Fruit fly (Drosophila melanogaster): ENCODE measurements around the gene CG31268.

DNA sequence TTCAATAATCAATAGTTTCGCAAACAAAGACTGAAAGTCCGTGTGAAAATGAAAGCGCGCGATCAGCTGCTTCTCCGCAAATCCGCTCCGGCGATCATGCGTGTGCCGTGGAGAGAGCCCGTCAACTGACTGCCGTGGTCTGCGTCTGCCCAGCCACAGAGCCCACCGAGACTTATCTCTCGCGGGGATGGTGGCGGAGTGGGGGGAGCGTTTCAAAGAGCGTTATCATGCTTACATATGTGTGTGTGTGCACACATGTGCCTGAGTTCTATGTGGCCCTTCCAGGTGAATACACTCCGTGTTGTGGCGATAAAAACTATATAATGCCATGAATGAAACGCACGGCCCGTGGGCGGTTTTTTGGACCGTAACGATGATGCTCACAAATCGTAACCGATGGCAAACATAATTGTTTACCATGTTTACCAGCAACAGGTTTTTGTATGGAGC is 46.4 kb downstream of the CG31268 start:
- TF ChIP-seq cic (GFP tag; optimal IDR thresholded peaks at IDR 0.05) (peak; percentile 95), tj (GFP tag; optimal IDR thresholded peaks at IDR 0.05) (no peak), bab1 (GFP tag; optimal IDR thresholded peaks at IDR 0.05) (no peak), CG7045 (GFP tag; optimal IDR thresholded peaks at IDR 0.05) (no peak), Hr96 (GFP tag; optimal IDR thresholded peaks at IDR 0.05) (no peak), CG1620 (GFP tag; optimal IDR thresholded peaks at IDR 0.05) (no peak), CG33017 (tag; optimal IDR thresholded peaks at IDR 0.05) (no peak), kay (GFP tag; ENCODE audit: borderline replicate concordance) (no peak), cnc (optimal IDR thresholded peaks at IDR 0.05) (peak; percentile 75 to 96), Crg-1 (GFP tag; optimal IDR thresholded peaks at IDR 0.05) (peak; percentile 28), CG14711 (tag; optimal IDR thresholded peaks at IDR 0.05) (no peak), CG11617 (GFP tag; optimal IDR thresholded peaks at IDR 0.05) (no peak)
